Fruit fly (Drosophila melanogaster) whole organism, embryonic: ENCODE measurements around the gene Ir64a.
A peak's percentile ranks its signal among the peaks of the same experiment; 100 is the strongest.

Source experiments
- Asciz ChIP-seq: fragments of 200-800 bp; sonication (Bioruptor generic); optimal IDR thresholded peaks from 2 replicates; lab custom pipeline; 2017; ENCODE audit warnings: missing biosample characterization, mild to moderate bottlenecking, missing genetic modification characterization, missing genetic modification reagents
- Atf6 ChIP-seq: fragments of 200-800 bp; sonication (Bioruptor generic); IDR thresholded peaks from 2 replicates; pipeline ENCODE4 v1.3.6; 2022; ENCODE audit warnings: missing biosample characterization, missing genetic modification characterization
- BEAF-32 ChIP-seq: fragments of 200-800 bp; sonication (Bioruptor generic); optimal IDR thresholded peaks from 3 replicates; lab custom pipeline; 2017; ENCODE audit warnings: missing biosample characterization, missing genetic modification characterization, mild to moderate bottlenecking, moderate library complexity, missing genetic modification reagents
- CG12155 ChIP-seq: fragments of 200-800 bp; sonication (Bioruptor generic); optimal IDR thresholded peaks from 3 replicates; lab custom pipeline; 2016; ENCODE audit warnings: missing biosample characterization, missing genetic modification characterization
- CG12659 ChIP-seq: fragments of 200-800 bp; sonication (Bioruptor generic); optimal IDR thresholded peaks from 3 replicates; lab custom pipeline; 2017; ENCODE audit warnings: mild to moderate bottlenecking, missing biosample characterization, missing genetic modification reagents, missing genetic modification characterization
- CG12769 ChIP-seq: fragments of 200-800 bp; sonication (Bioruptor generic); optimal IDR thresholded peaks from 2 replicates; lab custom pipeline; 2019; ENCODE audit warnings: missing biosample characterization, mild to moderate bottlenecking, missing genetic modification characterization, moderate library complexity
- CG13624 ChIP-seq: fragments of 200-800 bp; sonication (Bioruptor generic); optimal IDR thresholded peaks from 2 replicates; lab custom pipeline; 2016; ENCODE audit warnings: missing biosample characterization, missing genetic modification characterization
- CG13894 ChIP-seq: fragments of 200-800 bp; sonication (Bioruptor generic); optimal IDR thresholded peaks from 3 replicates; lab custom pipeline; 2018; ENCODE audit warnings: missing biosample characterization, mild to moderate bottlenecking, missing genetic modification characterization, moderate library complexity
- CG14667 ChIP-seq: fragments of 200-800 bp; sonication (Bioruptor generic); IDR thresholded peaks from 2 replicates; pipeline ENCODE4 v1.3.6; 2022; ENCODE audit warnings: missing biosample characterization, missing genetic modification characterization
- CG1529 ChIP-seq: fragments of 200-800 bp; sonication (Bioruptor generic); optimal IDR thresholded peaks from 3 replicates; lab custom pipeline; 2018; ENCODE audit warnings: missing biosample characterization, missing genetic modification characterization
- CG1603 ChIP-seq: fragments of 200-800 bp; sonication (Bioruptor generic); optimal IDR thresholded peaks from 2 replicates; lab custom pipeline; 2019; ENCODE audit warnings: missing biosample characterization, mild to moderate bottlenecking, missing genetic modification characterization, moderate library complexity
- CG16779 ChIP-seq: fragments of 200-800 bp; sonication (Bioruptor generic); IDR thresholded peaks from 2 replicates; pipeline ENCODE4 v1.3.6; 2022; ENCODE audit warnings: missing biosample characterization, missing genetic modification characterization
- CG2116 ChIP-seq: fragments of 200-800 bp; sonication (Bioruptor generic); optimal IDR thresholded peaks from 3 replicates; lab custom pipeline; 2018; ENCODE audit warnings: missing biosample characterization, mild to moderate bottlenecking, missing genetic modification characterization
- CG3726 ChIP-seq: fragments of 200-800 bp; sonication (Bioruptor generic); IDR thresholded peaks from 3 replicates; pipeline ENCODE4, ENCODE4 v1.3.6; 2022; ENCODE audit warnings: missing biosample characterization, missing genetic modification characterization
- CG4424 ChIP-seq: fragments of 200-800 bp; sonication (Bioruptor generic); optimal IDR thresholded peaks from 3 replicates; lab custom pipeline; 2016; ENCODE audit warnings: missing biosample characterization, missing genetic modification characterization
- CG5953 ChIP-seq: fragments of 200-800 bp; sonication (Bioruptor generic); IDR thresholded peaks from 2 replicates; pipeline ENCODE4 v1.3.6; 2022; ENCODE audit warnings: missing biosample characterization, missing genetic modification characterization
- CG6254 ChIP-seq: fragments of 200-800 bp; sonication (Bioruptor generic); optimal IDR thresholded peaks from 3 replicates; lab custom pipeline; 2017; ENCODE audit warnings: mild to moderate bottlenecking, missing biosample characterization, missing genetic modification reagents, missing genetic modification characterization
- CG7745 ChIP-seq: fragments of 200-800 bp; sonication (Bioruptor generic); optimal IDR thresholded peaks from 2 replicates; lab custom pipeline; 2018; ENCODE audit warnings: missing biosample characterization, mild to moderate bottlenecking, missing genetic modification characterization, moderate library complexity
- CG7928 ChIP-seq: fragments of 200-800 bp; sonication (Bioruptor generic); optimal IDR thresholded peaks from 2 replicates; lab custom pipeline; 2017; ENCODE audit warnings: missing biosample characterization, mild to moderate bottlenecking, missing genetic modification characterization
- CG8281 ChIP-seq: fragments of 200-800 bp; sonication (Bioruptor generic); optimal IDR thresholded peaks from 2 replicates; lab custom pipeline; 2018; ENCODE audit warnings: missing biosample characterization, mild to moderate bottlenecking, missing genetic modification characterization, moderate library complexity
- CG8944 ChIP-seq: fragments of 200-800 bp; sonication (Bioruptor generic); optimal IDR thresholded peaks from 3 replicates; lab custom pipeline; 2016; ENCODE audit warnings: missing biosample characterization, missing genetic modification characterization
- CHES-1-like ChIP-seq: fragments of 200-800 bp; sonication (Bioruptor generic); optimal IDR thresholded peaks from 2 replicates; lab custom pipeline; 2016; ENCODE audit warnings: missing biosample characterization, missing genetic modification characterization
- Dp ChIP-seq: fragments of 200-800 bp; sonication (Bioruptor generic); optimal IDR thresholded peaks from 2 replicates; lab custom pipeline; 2018; ENCODE audit warnings: missing biosample characterization, mild to moderate bottlenecking, missing genetic modification characterization, moderate library complexity
- Elba2 ChIP-seq: fragments of 200-800 bp; sonication (Bioruptor generic); optimal IDR thresholded peaks from 3 replicates; lab custom pipeline; 2016; ENCODE audit warnings: missing biosample characterization, missing genetic modification characterization
- HLH54F ChIP-seq: fragments of 200-800 bp; sonication (Bioruptor generic); optimal IDR thresholded peaks from 3 replicates; lab custom pipeline; 2016; ENCODE audit warnings: missing biosample characterization, missing genetic modification characterization
- HLHmδ ChIP-seq: fragments of 200-800 bp; sonication (Bioruptor generic); optimal IDR thresholded peaks from 2 replicates; lab custom pipeline; 2018; ENCODE audit warnings: missing biosample characterization, mild to moderate bottlenecking, missing genetic modification characterization, moderate library complexity
- Hey ChIP-seq: fragments of 200-800 bp; sonication (Bioruptor generic); optimal IDR thresholded peaks from 3 replicates; lab custom pipeline; 2018; ENCODE audit warnings: missing biosample characterization, mild to moderate bottlenecking, missing genetic modification characterization
- Mad ChIP-seq: fragments of 200-800 bp; sonication (Bioruptor generic); optimal IDR thresholded peaks from 2 replicates; lab custom pipeline; 2016; ENCODE audit warnings: missing biosample characterization, missing genetic modification characterization
- Med ChIP-seq: fragments of 200-800 bp; sonication (Bioruptor generic); peaks from one replicate; lab custom pipeline; 2016; ENCODE audit warnings: missing biosample characterization, missing genetic modification characterization, mild to moderate bottlenecking, inconsistent platforms, moderate library complexity
- Optix ChIP-seq: fragments of 200-800 bp; sonication (Bioruptor generic); IDR thresholded peaks from 3 replicates; pipeline ENCODE4 v1.3.6; 2022; ENCODE audit warnings: missing biosample characterization, missing genetic modification characterization
- Scr ChIP-seq: fragments of 200-800 bp; sonication (Bioruptor generic); IDR thresholded peaks from 2 replicates; pipeline ENCODE4 v1.3.6; 2022; ENCODE audit warnings: missing biosample characterization, missing genetic modification characterization; ENCODE audit not compliant: partially characterized antibody
- Xbp1 ChIP-seq: fragments of 200-800 bp; sonication (Bioruptor generic); optimal IDR thresholded peaks from 3 replicates; lab custom pipeline; 2016; ENCODE audit warnings: missing biosample characterization, mild to moderate bottlenecking, missing genetic modification characterization
- bbx ChIP-seq: fragments of 200-800 bp; sonication (Bioruptor generic); IDR thresholded peaks from 2 replicates; pipeline ENCODE4 v1.3.6; 2022; ENCODE audit warnings: missing biosample characterization, missing genetic modification characterization; ENCODE audit not compliant: partially characterized antibody
- disco-r ChIP-seq: fragments of 200-800 bp; sonication (Bioruptor generic); optimal IDR thresholded peaks from 2 replicates; lab custom pipeline; 2016; ENCODE audit warnings: missing biosample characterization, missing genetic modification characterization
- dmrt11E ChIP-seq: fragments of 200-800 bp; sonication (Bioruptor generic); optimal IDR thresholded peaks from 3 replicates; lab custom pipeline; 2018; ENCODE audit warnings: missing biosample characterization, mild to moderate bottlenecking, missing genetic modification characterization, moderate library complexity
- dmrt99B ChIP-seq: fragments of 200-800 bp; sonication (Bioruptor generic); optimal IDR thresholded peaks from 2 replicates; lab custom pipeline; 2018; ENCODE audit warnings: missing biosample characterization, mild to moderate bottlenecking, missing genetic modification characterization, moderate library complexity
- fu2 ChIP-seq: fragments of 200-800 bp; sonication (Bioruptor generic); optimal IDR thresholded peaks from 2 replicates; lab custom pipeline; 2016; ENCODE audit warnings: missing biosample characterization, missing genetic modification characterization
- gro ChIP-seq: fragments of 200-800 bp; sonication (Bioruptor generic); optimal IDR thresholded peaks from 2 replicates; lab custom pipeline; 2016; ENCODE audit warnings: missing biosample characterization, missing genetic modification characterization
- jumu ChIP-seq: fragments of 200-800 bp; sonication (Bioruptor generic); optimal IDR thresholded peaks from 3 replicates; lab custom pipeline; 2016; ENCODE audit warnings: missing biosample characterization, missing genetic modification characterization
- lbe ChIP-seq: fragments of 200-800 bp; sonication (Bioruptor generic); optimal IDR thresholded peaks from 2 replicates; lab custom pipeline; 2016; ENCODE audit warnings: missing biosample characterization, mild to moderate bottlenecking, missing genetic modification characterization
- mld ChIP-seq: fragments of 200-800 bp; sonication (Bioruptor generic); IDR thresholded peaks from 3 replicates; pipeline ENCODE4 v1.3.6; 2022; ENCODE audit warnings: missing biosample characterization, missing genetic modification characterization; ENCODE audit not compliant: partially characterized antibody
- odd ChIP-seq: fragments of 200-800 bp; sonication (Bioruptor generic); optimal IDR thresholded peaks from 2 replicates; lab custom pipeline; 2017; ENCODE audit warnings: missing biosample characterization, mild to moderate bottlenecking, missing genetic modification characterization
- sc ChIP-seq, 3 experiments: fragments of >200 bp in 2 of 3; fragments of 200-800 bp in 1 of 3; sonication (Bioruptor generic) in 1 of 3; optimal IDR thresholded peaks; 2 replicates in 2 of 3; 3 replicates in 1 of 3; lab custom pipeline; 2017; ENCODE audit warnings: mild to moderate bottlenecking in 1 of 3, missing biosample characterization in 1 of 3, missing genetic modification characterization in 1 of 3, missing genetic modification reagents in 1 of 3
- sd ChIP-seq: fragments of 200-800 bp; sonication (Bioruptor generic); optimal IDR thresholded peaks from 3 replicates; lab custom pipeline; 2018; ENCODE audit warnings: missing biosample characterization, mild to moderate bottlenecking, missing genetic modification characterization, moderate library complexity
- slbo ChIP-seq: fragments of 200-800 bp; sonication (Bioruptor generic); IDR thresholded peaks from 2 replicates; pipeline ENCODE4 v1.3.6; 2022; ENCODE audit warnings: missing biosample characterization, missing genetic modification characterization
- sob ChIP-seq: fragments of 200-800 bp; sonication (Bioruptor generic); IDR thresholded peaks from 2 replicates; pipeline ENCODE4 v1.3.6; 2022; ENCODE audit warnings: missing biosample characterization, missing genetic modification characterization
- sqz ChIP-seq: fragments of 200-800 bp; sonication (Bioruptor generic); optimal IDR thresholded peaks from 3 replicates; lab custom pipeline; 2018; ENCODE audit warnings: missing biosample characterization, mild to moderate bottlenecking, missing genetic modification characterization
- vvl ChIP-seq: fragments of 200-800 bp; sonication (Bioruptor generic); IDR thresholded peaks from 2 replicates; pipeline ENCODE4 v1.3.6; 2022; ENCODE audit warnings: missing biosample characterization, missing genetic modification characterization

Ir64a gene

dm6 chr3L:5356050-5356967 is 26.3 kb downstream of the Ir64a start (continued):
- no peak for TF ChIP-seq Hey (tag; lab: Kevin White, UChicago)
- TF ChIP-seq Optix (GFP tag; lab: Robert Waterston, UW) = no peak
- TF ChIP-seq dmrt99B (tag; lab: Kevin White, UChicago) = peak; percentile 23
- no peak for TF ChIP-seq CG1603
- TF ChIP-seq Scr (GFP tag; lab: Robert Waterston, UW) = peak; percentile 67
- TF ChIP-seq CG6254 (GFP tag; lab: Kevin White, UChicago) = peak; percentile 6
- no peak for TF ChIP-seq HLHmδ (GFP tag; lab: Kevin White, UChicago)
- TF ChIP-seq CG12769 (tag; lab: Kevin White, UChicago) = no peak
- no peak for TF ChIP-seq jumu (GFP tag; lab: Kevin White, UChicago)
- no peak for TF ChIP-seq CG12155 (GFP tag; lab: Kevin White, UChicago)
- TF ChIP-seq sob (GFP tag; lab: Robert Waterston, UW) = no peak
- TF ChIP-seq Xbp1 = no peak
- TF ChIP-seq CG8944 (GFP tag; lab: Kevin White, UChicago) = no peak
- TF ChIP-seq CG5953 (GFP tag; lab: Robert Waterston, UW) = no peak
- no peak for TF ChIP-seq Asciz (GFP tag; lab: Kevin White, UChicago)
- TF ChIP-seq CHES-1-like (GFP tag; lab: Kevin White, UChicago) = no peak
- TF ChIP-seq disco-r (GFP tag; lab: Kevin White, UChicago) = no peak
- TF ChIP-seq CG13894 (tag; lab: Kevin White, UChicago) = no peak
- no peak for TF ChIP-seq CG14667 (GFP tag; lab: Robert Waterston, UW)
- no peak for TF ChIP-seq fu2
- TF ChIP-seq Med = peak; percentile 31
- TF ChIP-seq sd (tag; lab: Kevin White, UChicago) = peak; percentile 17
- TF ChIP-seq sc (optimal IDR thresholded peaks at IDR 0.05; lab: Kevin White, UChicago) = no peak
- TF ChIP-seq sc (GFP tag; optimal IDR thresholded peaks at IDR 0.05; lab: Kevin White, UChicago) = no peak
- TF ChIP-seq CG8281 (tag; lab: Kevin White, UChicago) = no peak
- peak; percentile 74 for TF ChIP-seq bbx (GFP tag; lab: Robert Waterston, UW)
- no peak for TF ChIP-seq CG7928 (GFP tag; lab: Kevin White, UChicago)
- TF ChIP-seq Dp = no peak
- TF ChIP-seq BEAF-32 (GFP tag; lab: Kevin White, UChicago) = no peak
- TF ChIP-seq CG12659 (GFP tag; lab: Kevin White, UChicago) = no peak
- no peak for TF ChIP-seq HLH54F (GFP tag; lab: Kevin White, UChicago)
- no peak for TF ChIP-seq slbo (GFP tag; lab: Robert Waterston, UW)
- no peak for TF ChIP-seq gro
- peak; percentile 7; the same call in 1 of the 2 replicates for TF ChIP-seq vvl (GFP tag; lab: Robert Waterston, UW)
- TF ChIP-seq Mad (GFP tag; lab: Kevin White, UChicago) = no peak
- TF ChIP-seq odd (GFP tag; lab: Kevin White, UChicago) = no peak
- no peak for TF ChIP-seq CG7745
- TF ChIP-seq Elba2 (GFP tag; lab: Kevin White, UChicago) = no peak
- no peak for TF ChIP-seq CG2116 (GFP tag; lab: Kevin White, UChicago)
- no peak for TF ChIP-seq dmrt11E (tag; lab: Kevin White, UChicago)
- TF ChIP-seq lbe = no peak
- TF ChIP-seq CG4424 (GFP tag; lab: Kevin White, UChicago) = no peak
- no peak for TF ChIP-seq CG16779 (GFP tag; lab: Robert Waterston, UW)
- TF ChIP-seq sqz = peak; percentile 1
- no peak for TF ChIP-seq CG3726 (GFP tag; lab: Robert Waterston, UW)
- no peak for TF ChIP-seq CG1529 (GFP tag; lab: Kevin White, UChicago)
- no peak for TF ChIP-seq Atf6 (GFP tag; lab: Robert Waterston, UW)
- TF ChIP-seq CG13624 (GFP tag; lab: Kevin White, UChicago) = no peak
- peak; percentile 83 for TF ChIP-seq mld (GFP tag; lab: Robert Waterston, UW)
